Worm (Caenorhabditis elegans) whole organism, L1 larva: Measurements from ENCODE around the gene F11A10.6.

Experiments
- C16A3.4 ChIP-seq: fragments of 150-350 bp; optimal IDR thresholded peaks from 2 replicates; lab custom pipeline; 2014; ENCODE audit warnings: missing biosample characterization, missing genetic modification characterization
- C34B4.2 ChIP-seq: sonication (generic microtip); optimal IDR thresholded peaks from 2 replicates; lab custom pipeline; 2017; ENCODE audit warnings: mild to moderate bottlenecking, missing genetic modification characterization, missing compliant biosample characterization
- F16B12.6 ChIP-seq: fragments of 150-350 bp; optimal IDR thresholded peaks from 2 replicates; lab custom pipeline; 2014; ENCODE audit warnings: missing biosample characterization, missing genetic modification characterization
- Y116A8C.19 ChIP-seq: sonication (generic microtip); optimal IDR thresholded peaks from 2 replicates; lab custom pipeline; 2016; ENCODE audit warnings: missing compliant biosample characterization, missing genetic modification characterization, borderline replicate concordance
- alr-1 ChIP-seq: fragments of 200-800 bp; sonication (Bioruptor generic); optimal IDR thresholded peaks from 2 replicates; lab custom pipeline; 2018; ENCODE audit warnings: borderline replicate concordance, mild to moderate bottlenecking, missing genetic modification characterization, missing compliant biosample characterization
- aly-2 ChIP-seq: fragments of 150-350 bp; optimal IDR thresholded peaks from 2 replicates; lab custom pipeline; 2014; ENCODE audit warnings: missing biosample characterization, missing genetic modification characterization
- ceh-63 ChIP-seq: fragments of 200-800 bp; sonication (Bioruptor generic); optimal IDR thresholded peaks from 2 replicates; lab custom pipeline; 2018; ENCODE audit warnings: mild to moderate bottlenecking, missing genetic modification characterization, missing compliant biosample characterization
- ceh-8 ChIP-seq: fragments of 200-800 bp; sonication (Bioruptor generic); optimal IDR thresholded peaks from 2 replicates; lab custom pipeline; 2018; ENCODE audit warnings: mild to moderate bottlenecking, missing genetic modification characterization, moderate library complexity, missing compliant biosample characterization
- ceh-82 ChIP-seq, 3 experiments: fragments of 150-350 bp in 1 of 3; sonication (generic microtip) in 2 of 3; optimal IDR thresholded peaks; 2 replicates each; lab custom pipeline; 2014 to 2017; ENCODE audit warnings: missing biosample characterization in 3 of 3, missing genetic modification characterization in 3 of 3
- ceh-88 ChIP-seq: fragments of 200-800 bp; sonication (Bioruptor generic); IDR thresholded peaks from 2 replicates; pipeline ENCODE4 v1.3.6; 2022; ENCODE audit warnings: missing genetic modification characterization, missing compliant biosample characterization
- ceh-90 ChIP-seq: sonication (generic microtip); optimal IDR thresholded peaks from 2 replicates; lab custom pipeline; 2016; ENCODE audit warnings: missing genetic modification characterization, missing compliant biosample characterization
- ces-1 ChIP-seq: fragments of 150-350 bp; optimal IDR thresholded peaks from 2 replicates; lab custom pipeline; 2014; ENCODE audit warnings: missing biosample characterization, missing genetic modification reagents, missing genetic modification characterization
- dpl-1 ChIP-seq, 3 experiments: fragments of 150-350 bp in 2 of 3; sonication (generic microtip) in 1 of 3; optimal IDR thresholded peaks; 2 replicates each; lab custom pipeline; 2014 to 2017; ENCODE audit warnings: missing biosample characterization in 3 of 3, missing genetic modification characterization in 3 of 3, missing genetic modification reagents in 3 of 3
- dsc-1 ChIP-seq: sonication (generic microtip); optimal IDR thresholded peaks from 2 replicates; lab custom pipeline; 2016; ENCODE audit warnings: mild to moderate bottlenecking, missing genetic modification characterization, missing compliant biosample characterization
- egl-13 ChIP-seq: sonication (generic microtip); optimal IDR thresholded peaks from 2 replicates; lab custom pipeline; 2016; ENCODE audit warnings: missing genotype, missing genetic modification reagents, missing genetic modification characterization, missing compliant biosample characterization
- egl-27 ChIP-seq, 2 experiments: fragments of 150-350 bp in 1 of 2; sonication (generic microtip); optimal IDR thresholded peaks; 3 replicates each; lab custom pipeline; 2017 to 2018; ENCODE audit warnings: missing biosample characterization in 2 of 2, missing genetic modification characterization in 2 of 2, missing genetic modification reagents in 2 of 2
- elt-2 ChIP-seq: sonication (generic microtip); optimal IDR thresholded peaks from 2 replicates; lab custom pipeline; 2016; ENCODE audit warnings: missing genetic modification characterization, mild to moderate bottlenecking, inconsistent platforms, missing compliant biosample characterization, missing genetic modification reagents
- elt-3 ChIP-seq, 6 experiments: fragments of 150-350 bp in 1 of 6; sonication (generic microtip); optimal IDR thresholded peaks; 2 replicates each; lab custom pipeline; 2017 to 2018; ENCODE audit warnings: missing biosample characterization in 6 of 6, missing genetic modification characterization in 6 of 6, inconsistent platforms in 1 of 6
- ets-5 ChIP-seq: fragments of 200-800 bp; sonication (Bioruptor generic); IDR thresholded peaks from 2 replicates; pipeline ENCODE4 v1.3.6; 2022; ENCODE audit warnings: missing genetic modification characterization, missing compliant biosample characterization
- fkh-10 ChIP-seq: sonication (generic microtip); optimal IDR thresholded peaks from 2 replicates; lab custom pipeline; 2017; ENCODE audit warnings: missing biosample characterization, missing genetic modification reagents, missing genetic modification characterization
- irx-1 ChIP-seq: sonication (generic microtip); optimal IDR thresholded peaks from 2 replicates; lab custom pipeline; 2016; ENCODE audit warnings: missing genetic modification characterization, missing compliant biosample characterization
- jun-1 ChIP-seq: fragments of 150-350 bp; optimal IDR thresholded peaks from 2 replicates; lab custom pipeline; 2014; ENCODE audit warnings: missing biosample characterization, missing genetic modification reagents, missing genetic modification characterization
- lin-13 ChIP-seq: fragments of 150-350 bp; optimal IDR thresholded peaks from 2 replicates; lab custom pipeline; 2014; ENCODE audit warnings: missing biosample characterization, missing genetic modification reagents, missing genetic modification characterization
- lin-35 ChIP-seq, 2 experiments: fragments of 150-350 bp; optimal IDR thresholded peaks; 2 replicates each; lab custom pipeline; 2014; ENCODE audit warnings: missing biosample characterization in 2 of 2, missing genetic modification characterization in 2 of 2, missing genetic modification reagents in 2 of 2
- lin-39 ChIP-seq: fragments of 150-350 bp; optimal IDR thresholded peaks from 2 replicates; lab custom pipeline; 2014; ENCODE audit warnings: missing biosample characterization, missing genetic modification reagents, missing genetic modification characterization
- lir-3 ChIP-seq: sonication (generic microtip); optimal IDR thresholded peaks from 2 replicates; lab custom pipeline; 2016; ENCODE audit warnings: mild to moderate bottlenecking, missing genetic modification characterization, moderate library complexity, missing compliant biosample characterization; ENCODE audit not compliant: poor library complexity
- lsy-2 ChIP-seq, 2 experiments: fragments of 150-350 bp; optimal IDR thresholded peaks; 2 replicates each; lab custom pipeline; 2014; ENCODE audit warnings: missing biosample characterization in 2 of 2, missing genetic modification characterization in 2 of 2
- mab-9 ChIP-seq: fragments of 200-800 bp; sonication (Bioruptor generic); IDR thresholded peaks from 2 replicates; pipeline ENCODE4 v1.3.6; 2022; ENCODE audit warnings: missing genetic modification reagents, missing genetic modification characterization, missing compliant biosample characterization
- mep-1 ChIP-seq: fragments of 150-350 bp; optimal IDR thresholded peaks from 2 replicates; lab custom pipeline; 2014; ENCODE audit warnings: missing biosample characterization, missing genetic modification characterization
- nhr-19 ChIP-seq: fragments of 200-800 bp; sonication (Bioruptor generic); conservative IDR thresholded peaks from 2 replicates; pipeline ENCODE4 v1.3.6; 2022; ENCODE audit warnings: missing genetic modification characterization, missing compliant biosample characterization
- nhr-237 ChIP-seq: fragments of 150-350 bp; optimal IDR thresholded peaks from 2 replicates; lab custom pipeline; 2014; ENCODE audit warnings: missing biosample characterization, missing genetic modification characterization
- nhr-47 ChIP-seq: sonication (generic microtip); optimal IDR thresholded peaks from 2 replicates; lab custom pipeline; 2016; ENCODE audit warnings: mild to moderate bottlenecking, missing genetic modification characterization, moderate library complexity, missing compliant biosample characterization
- nhr-71 ChIP-seq: sonication (generic microtip); optimal IDR thresholded peaks from 2 replicates; lab custom pipeline; 2016; ENCODE audit warnings: mild to moderate bottlenecking, missing genetic modification characterization, moderate library complexity, missing compliant biosample characterization
- nhr-76 ChIP-seq: sonication (generic microtip); optimal IDR thresholded peaks from 2 replicates; lab custom pipeline; 2017; ENCODE audit warnings: missing biosample characterization, missing genetic modification characterization
- nhr-77 ChIP-seq: fragments of 150-350 bp; optimal IDR thresholded peaks from 2 replicates; lab custom pipeline; 2014; ENCODE audit warnings: missing biosample characterization, missing genetic modification characterization
- nhr-85 ChIP-seq: sonication (generic microtip); peaks from one replicate; lab custom pipeline; 2016; ENCODE audit warnings: missing genetic modification characterization, inconsistent platforms, missing compliant biosample characterization
- nhr-90 ChIP-seq: sonication (generic microtip); optimal IDR thresholded peaks from 2 replicates; lab custom pipeline; 2016; ENCODE audit warnings: mild to moderate bottlenecking, missing genetic modification characterization, missing compliant biosample characterization; ENCODE audit not compliant: poor library complexity
- pag-3 ChIP-seq: sonication (generic microtip); optimal IDR thresholded peaks from 2 replicates; lab custom pipeline; 2017; ENCODE audit warnings: missing genetic modification characterization, mild to moderate bottlenecking, missing compliant biosample characterization, antibody characterized with exemption, borderline replicate concordance; ENCODE audit not compliant: insufficient read depth
- pax-3 ChIP-seq: fragments of 200-800 bp; sonication (Bioruptor generic); optimal IDR thresholded peaks from 2 replicates; lab custom pipeline; 2018; ENCODE audit warnings: mild to moderate bottlenecking, missing genetic modification characterization, moderate library complexity, missing compliant biosample characterization
- pqm-1 ChIP-seq: sonication (generic microtip); optimal IDR thresholded peaks from 3 replicates; lab custom pipeline; 2017; ENCODE audit warnings: missing biosample characterization, missing genetic modification characterization
- snpc-4 ChIP-seq: fragments of 150-350 bp; optimal IDR thresholded peaks from 2 replicates; lab custom pipeline; 2014; ENCODE audit warnings: missing biosample characterization, missing genetic modification characterization
- snu-23 ChIP-seq: sonication (generic microtip); optimal IDR thresholded peaks from 2 replicates; lab custom pipeline; 2016; ENCODE audit warnings: missing genetic modification characterization, missing compliant biosample characterization
- sox-4 ChIP-seq: sonication (generic microtip); optimal IDR thresholded peaks from 2 replicates; lab custom pipeline; 2016; ENCODE audit warnings: missing genetic modification characterization, missing compliant biosample characterization
- sup-37 ChIP-seq: fragments of 200-800 bp; sonication (Bioruptor generic); optimal IDR thresholded peaks from 2 replicates; lab custom pipeline; 2018; ENCODE audit warnings: mild to moderate bottlenecking, missing genetic modification characterization, missing compliant biosample characterization
- unc-130 ChIP-seq: fragments of 150-350 bp; optimal IDR thresholded peaks from 2 replicates; lab custom pipeline; 2017; ENCODE audit warnings: missing biosample characterization, missing genetic modification characterization, inconsistent platforms
- unc-30 ChIP-seq: sonication (generic microtip); optimal IDR thresholded peaks from 2 replicates; lab custom pipeline; 2017; ENCODE audit warnings: missing biosample characterization, missing genetic modification characterization
- unc-62 ChIP-seq: fragments of 150-350 bp; optimal IDR thresholded peaks from 2 replicates; lab custom pipeline; 2014; ENCODE audit warnings: missing biosample characterization, missing genetic modification reagents, missing genetic modification characterization
- unc-98 ChIP-seq: fragments of 200-800 bp; sonication (Bioruptor generic); IDR thresholded peaks from 2 replicates; pipeline ENCODE4 v1.3.6; 2022; ENCODE audit warnings: missing genetic modification characterization, missing compliant biosample characterization
- xbp-1 ChIP-seq: sonication (generic microtip); optimal IDR thresholded peaks from 2 replicates; lab custom pipeline; 2016; ENCODE audit warnings: missing genetic modification characterization, missing compliant biosample characterization
- zag-1 ChIP-seq: fragments of 150-350 bp; optimal IDR thresholded peaks from 2 replicates; lab custom pipeline; 2014; ENCODE audit warnings: missing biosample characterization, missing genetic modification characterization
- zip-4 ChIP-seq: fragments of 200-800 bp; sonication (Bioruptor generic); optimal IDR thresholded peaks from 2 replicates; lab custom pipeline; 2018; ENCODE audit warnings: mild to moderate bottlenecking, missing genetic modification characterization, moderate library complexity, missing compliant biosample characterization

The F11A10.6 gene

DNA sequence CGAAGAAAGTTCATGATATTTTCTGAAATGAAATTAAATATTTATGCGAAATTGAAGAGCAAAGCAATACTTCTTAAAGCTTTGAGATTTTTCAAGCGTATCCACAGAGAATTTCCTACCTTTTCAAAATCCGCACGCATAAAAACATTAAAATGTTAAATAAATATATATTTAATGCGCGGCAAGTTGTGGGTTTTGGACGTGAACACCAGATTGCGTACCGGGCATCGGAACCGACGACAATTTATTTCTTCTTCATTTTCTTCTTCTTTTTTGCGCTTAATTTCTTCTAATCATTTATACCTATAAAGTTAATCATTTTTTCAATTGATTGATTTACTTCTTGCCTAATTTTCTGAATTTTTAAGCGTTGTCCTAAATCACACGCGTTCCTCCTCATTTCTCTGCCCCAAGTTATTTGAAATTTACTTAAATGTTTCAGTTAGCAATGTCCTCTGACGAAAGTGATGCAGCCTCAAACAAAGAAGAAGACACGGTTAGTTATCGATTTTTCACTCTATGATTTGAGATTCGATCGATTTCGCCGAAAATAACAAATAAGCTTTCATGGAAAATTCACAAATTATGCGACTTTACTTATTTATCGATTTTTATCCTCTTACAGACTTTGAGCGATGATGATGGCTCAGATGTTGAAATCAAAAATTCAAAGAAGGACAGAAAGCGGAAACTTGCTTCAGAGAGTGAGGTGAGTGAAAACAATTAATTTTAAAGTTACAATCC lies 38.2 kb downstream of the F11A10.6 start, which contains the start of the genes bre-5 and spt-5:
bre-5 (minus strand) TSS at position 167 of the 744 bp plus-strand sequence.
spt-5 (plus strand) TSS at position 443 of the 744 bp plus-strand sequence.
- TF ChIP-seq lsy-2 (tag; optimal IDR thresholded peaks at IDR 0.05; lab: Kevin White, UChicago) = peak; percentile 49 to 62
- TF ChIP-seq F16B12.6 (tag; lab: Kevin White, UChicago) = peak; percentile 85
- TF ChIP-seq snu-23 (GFP tag; lab: Kevin White, UChicago) = peak; percentile 41
- no peak for TF ChIP-seq unc-62 (GFP tag; lab: Kevin White, UChicago)
- peak; percentile 52 for TF ChIP-seq nhr-47 (tag; lab: Kevin White, UChicago)
- no peak for TF ChIP-seq unc-98 (GFP tag; lab: Robert Waterston, UW)
- TF ChIP-seq fkh-10 (GFP tag; lab: Kevin White, UChicago) = no peak
- no peak for TF ChIP-seq C16A3.4 (tag; lab: Kevin White, UChicago)
- TF ChIP-seq jun-1 (tag; lab: Kevin White, UChicago) = no peak
- TF ChIP-seq lin-39 = no peak
- TF ChIP-seq egl-13 (tag; lab: Kevin White, UChicago) = no peak
- no peak for TF ChIP-seq C34B4.2 (tag; lab: Kevin White, UChicago)
- TF ChIP-seq lir-3 (tag; lab: Kevin White, UChicago) = no peak
- TF ChIP-seq pax-3 (tag; lab: Kevin White, UChicago) = no peak
- TF ChIP-seq lin-13 (GFP tag; lab: Kevin White, UChicago) = no peak
- TF ChIP-seq ets-5 (GFP tag; lab: Robert Waterston, UW) = no peak
- TF ChIP-seq sup-37 (GFP tag; lab: Kevin White, UChicago) = no peak
- no peak for TF ChIP-seq dsc-1 (tag; lab: Kevin White, UChicago)
- TF ChIP-seq ceh-88 (GFP tag; lab: Robert Waterston, UW) = no peak
- TF ChIP-seq ceh-82 (tag; optimal IDR thresholded peaks at IDR 0.05; lab: Kevin White, UChicago) = peak in 1 of 3 experiments; percentile 1
- no peak for TF ChIP-seq irx-1 (tag; lab: Kevin White, UChicago)
- no peak for TF ChIP-seq unc-30 (tag; lab: Kevin White, UChicago)
- TF ChIP-seq snpc-4 (tag; lab: Kevin White, UChicago) = no peak
- TF ChIP-seq mab-9 (GFP tag; lab: Robert Waterston, UW) = no peak
- TF ChIP-seq ceh-90 (tag; lab: Kevin White, UChicago) = no peak
- TF ChIP-seq nhr-19 = 0 out of 2 replicates have a peak, but pooled peaks have one; percentile 12
- peak; percentile 45 for TF ChIP-seq nhr-85 (tag; lab: Kevin White, UChicago)
- TF ChIP-seq nhr-71 = peak; percentile 48
- TF ChIP-seq elt-2 (tag; lab: Kevin White, UChicago) = no peak
- no peak for TF ChIP-seq egl-27 (tag; optimal IDR thresholded peaks at IDR 0.05; lab: Kevin White, UChicago)
- TF ChIP-seq zag-1 (tag; lab: Kevin White, UChicago) = no peak
- TF ChIP-seq aly-2 (tag; lab: Kevin White, UChicago) = no peak
- no peak for TF ChIP-seq ceh-8 (GFP tag; lab: Kevin White, UChicago)
- TF ChIP-seq nhr-90 = no peak
- TF ChIP-seq pqm-1 = no peak
- TF ChIP-seq nhr-77 (tag; lab: Kevin White, UChicago) = no peak
- no peak for TF ChIP-seq alr-1 (tag; lab: Kevin White, UChicago)
- TF ChIP-seq nhr-237 = no peak
- TF ChIP-seq ceh-63 = no peak
- no peak for TF ChIP-seq elt-3 (tag; optimal IDR thresholded peaks at IDR 0.05; lab: Kevin White, UChicago)
- no peak for TF ChIP-seq zip-4 (GFP tag; lab: Kevin White, UChicago)
- TF ChIP-seq ces-1 (GFP tag; lab: Kevin White, UChicago) = no peak
- TF ChIP-seq lin-35 (GFP tag; optimal IDR thresholded peaks at IDR 0.05; lab: Kevin White, UChicago) = peak; percentile 29 to 38
- no peak for TF ChIP-seq sox-4
- TF ChIP-seq Y116A8C.19 (tag; lab: Kevin White, UChicago) = no peak
- no peak for TF ChIP-seq pag-3
- peak; percentile 16 for TF ChIP-seq xbp-1
- TF ChIP-seq nhr-76 = no peak
- TF ChIP-seq dpl-1 (GFP tag; optimal IDR thresholded peaks at IDR 0.05; lab: Kevin White, UChicago) = peak; percentile 5 to 40 (median 35)
- no peak for TF ChIP-seq mep-1
- TF ChIP-seq unc-130 (tag; lab: Kevin White, UChicago) = peak; percentile 61
